Fruit fly (Drosophila melanogaster) whole organism, embryonic: ENCODE results near the gene Ada1-2.

Experiments used
- Atf3 ChIP-seq: fragments of 200-800 bp; sonication (Bioruptor generic); optimal IDR thresholded peaks from 3 replicates; lab custom pipeline; 2016; ENCODE audit warnings: missing biosample characterization, missing genetic modification characterization
- CG12155 ChIP-seq: fragments of 200-800 bp; sonication (Bioruptor generic); optimal IDR thresholded peaks from 3 replicates; lab custom pipeline; 2016; ENCODE audit warnings: missing biosample characterization, missing genetic modification characterization
- CG1233 ChIP-seq: fragments of 200-800 bp; sonication (Bioruptor generic); optimal IDR thresholded peaks from 4 replicates; lab custom pipeline; 2018; ENCODE audit warnings: missing biosample characterization, mild to moderate bottlenecking, missing genetic modification characterization
- CG14667 ChIP-seq: fragments of 200-800 bp; sonication (Bioruptor generic); IDR thresholded peaks from 2 replicates; pipeline ENCODE4 v1.3.6; 2022; ENCODE audit warnings: missing biosample characterization, missing genetic modification characterization
- CG18476 ChIP-seq: fragments of 200-800 bp; sonication (Bioruptor generic); optimal IDR thresholded peaks from 2 replicates; lab custom pipeline; 2016; ENCODE audit warnings: missing biosample characterization, mild to moderate bottlenecking, missing genetic modification characterization
- CG2678 ChIP-seq: fragments of 200-800 bp; sonication (Bioruptor generic); optimal IDR thresholded peaks from 3 replicates; lab custom pipeline; 2019; ENCODE audit warnings: missing biosample characterization, mild to moderate bottlenecking, missing genetic modification characterization, moderate library complexity
- CG32767 ChIP-seq: fragments of 200-800 bp; sonication (Bioruptor generic); IDR thresholded peaks from 2 replicates; pipeline ENCODE4 v1.3.6; 2022; ENCODE audit warnings: missing biosample characterization, missing genetic modification characterization
- CG3281 ChIP-seq: fragments of 200-800 bp; sonication (Bioruptor generic); optimal IDR thresholded peaks from 3 replicates; lab custom pipeline; 2017; ENCODE audit warnings: missing biosample characterization, mild to moderate bottlenecking, missing genetic modification characterization
- CG34224 ChIP-seq: fragments of 200-800 bp; sonication (Bioruptor generic); IDR thresholded peaks from 3 replicates; pipeline ENCODE4 v1.3.6; 2022; ENCODE audit warnings: missing biosample characterization, missing genetic modification characterization; ENCODE audit not compliant: partially characterized antibody
- CG3838 ChIP-seq: fragments of 200-800 bp; sonication (Bioruptor generic); optimal IDR thresholded peaks from 3 replicates; lab custom pipeline; 2016; ENCODE audit warnings: missing biosample characterization, missing genetic modification characterization
- CG3847 ChIP-seq: fragments of 200-800 bp; sonication (Bioruptor generic); IDR thresholded peaks from 2 replicates; pipeline ENCODE4 v1.3.6; 2022; ENCODE audit warnings: missing biosample characterization, missing genetic modification characterization
- CG5953 ChIP-seq: fragments of 200-800 bp; sonication (Bioruptor generic); IDR thresholded peaks from 2 replicates; pipeline ENCODE4 v1.3.6; 2022; ENCODE audit warnings: missing biosample characterization, missing genetic modification characterization
- CG6683 ChIP-seq: fragments of 200-800 bp; sonication (Bioruptor generic); optimal IDR thresholded peaks from 2 replicates; lab custom pipeline; 2017; ENCODE audit warnings: missing biosample characterization, mild to moderate bottlenecking, missing genetic modification characterization, missing genetic modification reagents
- CG9437 ChIP-seq: fragments of 200-800 bp; sonication (Bioruptor generic); optimal IDR thresholded peaks from 2 replicates; lab custom pipeline; 2018; ENCODE audit warnings: missing biosample characterization, mild to moderate bottlenecking, missing genetic modification characterization
- CoRest ChIP-seq: fragments of 200-800 bp; sonication (Bioruptor generic); optimal IDR thresholded peaks from 3 replicates; lab custom pipeline; 2018; ENCODE audit warnings: missing biosample characterization, mild to moderate bottlenecking, missing genetic modification characterization, moderate library complexity
- CrebB ChIP-seq: fragments of 200-800 bp; sonication (Bioruptor generic); optimal IDR thresholded peaks from 3 replicates; lab custom pipeline; 2018; ENCODE audit warnings: missing biosample characterization, mild to moderate bottlenecking, missing genetic modification characterization
- D19B ChIP-seq: fragments of 200-800 bp; sonication (Bioruptor generic); optimal IDR thresholded peaks from 2 replicates; lab custom pipeline; 2017; ENCODE audit warnings: missing biosample characterization, mild to moderate bottlenecking, missing genetic modification characterization
- E2f1 ChIP-seq: fragments of 200-800 bp; sonication (Bioruptor generic); IDR thresholded peaks from 2 replicates; pipeline ENCODE4 v1.3.6; 2022; ENCODE audit warnings: missing biosample characterization, missing genetic modification characterization
- Eip74EF ChIP-seq, 2 experiments: fragments of 200-800 bp in 1 of 2; fragments of >200 bp in 1 of 2; sonication (Bioruptor generic) in 1 of 2; optimal IDR thresholded peaks; 2 replicates each; lab custom pipeline; 2017 to 2019; ENCODE audit warnings: missing biosample characterization in 2 of 2, missing genetic modification characterization in 2 of 2, mild to moderate bottlenecking in 1 of 2, moderate library complexity in 1 of 2
- H15 ChIP-seq: fragments of 200-800 bp; sonication (Bioruptor generic); IDR thresholded peaks from 3 replicates; pipeline ENCODE4 v1.3.6; 2022; ENCODE audit warnings: missing biosample characterization, missing genetic modification characterization
- MTF-1 ChIP-seq: fragments of 200-800 bp; sonication (Bioruptor generic); optimal IDR thresholded peaks from 2 replicates; lab custom pipeline; 2018; ENCODE audit warnings: missing biosample characterization, mild to moderate bottlenecking, missing genetic modification characterization, borderline replicate concordance
- NC2β ChIP-seq: fragments of 200-800 bp; sonication (Bioruptor generic); optimal IDR thresholded peaks from 2 replicates; lab custom pipeline; 2016; ENCODE audit warnings: missing biosample characterization, missing genetic modification characterization
- NK7.1 ChIP-seq: fragments of 200-800 bp; sonication (Bioruptor generic); optimal IDR thresholded peaks from 3 replicates; lab custom pipeline; 2016; ENCODE audit warnings: missing biosample characterization, missing genetic modification characterization
- Opbp ChIP-seq: fragments of 200-800 bp; sonication (Bioruptor generic); IDR thresholded peaks from 3 replicates; pipeline ENCODE4 v1.3.6; 2022; ENCODE audit warnings: missing biosample characterization, missing genetic modification characterization; ENCODE audit not compliant: partially characterized antibody
- Side ChIP-seq: fragments of 200-800 bp; sonication (Bioruptor generic); optimal IDR thresholded peaks from 2 replicates; lab custom pipeline; 2016; ENCODE audit warnings: missing biosample characterization, missing genetic modification characterization
- Trl ChIP-seq, 3 experiments: fragments of >200 bp in 2 of 3; fragments of 200-800 bp in 1 of 3; sonication (Bioruptor generic) in 1 of 3; optimal IDR thresholded peaks; 2 replicates in 1 of 3; 3 replicates in 2 of 3; lab custom pipeline; 2016 to 2017; ENCODE audit warnings: missing biosample characterization in 1 of 3, missing genetic modification characterization in 1 of 3
- abd-A ChIP-seq: fragments of 200-800 bp; sonication (Bioruptor generic); optimal IDR thresholded peaks from 3 replicates; lab custom pipeline; 2019; ENCODE audit warnings: missing biosample characterization, mild to moderate bottlenecking, missing genetic modification characterization, moderate library complexity
- ac ChIP-seq: fragments of 200-800 bp; sonication (Bioruptor generic); optimal IDR thresholded peaks from 3 replicates; lab custom pipeline; 2017; ENCODE audit warnings: missing biosample characterization, mild to moderate bottlenecking, missing genetic modification characterization
- ash1 ChIP-seq: fragments of 200-800 bp; sonication (Bioruptor generic); optimal IDR thresholded peaks from 2 replicates; lab custom pipeline; 2018; ENCODE audit warnings: missing biosample characterization, mild to moderate bottlenecking, missing genetic modification characterization
- ato ChIP-seq: fragments of 200-800 bp; sonication (Bioruptor generic); IDR thresholded peaks from 2 replicates; pipeline ENCODE4 v1.3.6; 2022; ENCODE audit warnings: missing biosample characterization, missing genetic modification characterization; ENCODE audit not compliant: partially characterized antibody
- bab2 ChIP-seq: fragments of 200-800 bp; sonication (Bioruptor generic); optimal IDR thresholded peaks from 2 replicates; lab custom pipeline; 2016; ENCODE audit warnings: missing biosample characterization, missing genetic modification characterization
- bbx ChIP-seq: fragments of 200-800 bp; sonication (Bioruptor generic); IDR thresholded peaks from 2 replicates; pipeline ENCODE4 v1.3.6; 2022; ENCODE audit warnings: missing biosample characterization, missing genetic modification characterization; ENCODE audit not compliant: partially characterized antibody
- cg ChIP-seq: fragments of 200-800 bp; sonication (Bioruptor generic); optimal IDR thresholded peaks from 3 replicates; lab custom pipeline; 2019; ENCODE audit warnings: missing biosample characterization, mild to moderate bottlenecking, missing genetic modification characterization, moderate library complexity
- dm ChIP-seq: fragments of 200-800 bp; sonication (Bioruptor generic); optimal IDR thresholded peaks from 3 replicates; lab custom pipeline; 2016; ENCODE audit warnings: missing biosample characterization, missing genetic modification characterization
- emc ChIP-seq: fragments of 200-800 bp; sonication (Bioruptor generic); optimal IDR thresholded peaks from 2 replicates; lab custom pipeline; 2016; ENCODE audit warnings: missing biosample characterization, missing genetic modification characterization
- fd96Cb ChIP-seq: fragments of 200-800 bp; sonication (Bioruptor generic); optimal IDR thresholded peaks from 2 replicates; lab custom pipeline; 2018; ENCODE audit warnings: missing biosample characterization, mild to moderate bottlenecking, missing genetic modification characterization, moderate library complexity
- ftz-f1 ChIP-seq: fragments of 200-800 bp; sonication (Bioruptor generic); optimal IDR thresholded peaks from 2 replicates; lab custom pipeline; 2016; ENCODE audit warnings: missing biosample characterization, missing genetic modification characterization
- gem ChIP-seq: fragments of 200-800 bp; sonication (Bioruptor generic); optimal IDR thresholded peaks from 2 replicates; lab custom pipeline; 2019; ENCODE audit warnings: missing biosample characterization, mild to moderate bottlenecking, missing genetic modification characterization, moderate library complexity
- gsb ChIP-seq: fragments of 200-800 bp; sonication (Bioruptor generic); IDR thresholded peaks from 2 replicates; pipeline ENCODE4 v1.3.6; 2022; ENCODE audit warnings: missing biosample characterization, missing genetic modification characterization
- hth ChIP-seq: fragments of >200 bp; optimal IDR thresholded peaks from 2 replicates; lab custom pipeline; 2017; ENCODE audit warnings: inconsistent platforms
- nom ChIP-seq: fragments of 200-800 bp; sonication (Bioruptor generic); optimal IDR thresholded peaks from 2 replicates; lab custom pipeline; 2017; ENCODE audit warnings: missing biosample characterization, missing genetic modification characterization, mild to moderate bottlenecking, moderate library complexity, missing genetic modification reagents
- pnt ChIP-seq: fragments of 200-800 bp; sonication (Bioruptor generic); optimal IDR thresholded peaks from 3 replicates; lab custom pipeline; 2016; ENCODE audit warnings: missing biosample characterization, missing genetic modification characterization
- repo ChIP-seq: fragments of 200-800 bp; sonication (Bioruptor generic); optimal IDR thresholded peaks from 2 replicates; lab custom pipeline; 2016; ENCODE audit warnings: missing biosample characterization, missing genetic modification characterization
- rib ChIP-seq: fragments of 200-800 bp; sonication (Bioruptor generic); IDR thresholded peaks from 2 replicates; pipeline ENCODE4 v1.3.6; 2022; ENCODE audit warnings: missing biosample characterization, missing genetic modification characterization
- salm ChIP-seq: fragments of 200-800 bp; sonication (Bioruptor generic); optimal IDR thresholded peaks from 2 replicates; lab custom pipeline; 2018; ENCODE audit warnings: missing biosample characterization, mild to moderate bottlenecking, missing genetic modification characterization
- sens ChIP-seq: fragments of 200-800 bp; sonication (Bioruptor generic); peaks from one replicate; lab custom pipeline; 2016; ENCODE audit warnings: missing biosample characterization, missing genetic modification characterization
- seq ChIP-seq: fragments of 200-800 bp; sonication (Bioruptor generic); IDR thresholded peaks from 2 replicates; pipeline ENCODE4 v1.3.6; 2022; ENCODE audit warnings: missing biosample characterization, missing genetic modification characterization
- trem ChIP-seq: fragments of 200-800 bp; optimal IDR thresholded peaks from 3 replicates; lab custom pipeline; 2019; ENCODE audit warnings: missing biosample characterization, mild to moderate bottlenecking, missing genetic modification characterization, moderate library complexity
- tup ChIP-seq: fragments of 200-800 bp; sonication (Bioruptor generic); optimal IDR thresholded peaks from 2 replicates; lab custom pipeline; 2016; ENCODE audit warnings: missing biosample characterization, mild to moderate bottlenecking, missing genetic modification characterization, moderate library complexity
- usp ChIP-seq: fragments of >200 bp; optimal IDR thresholded peaks from 2 replicates; lab custom pipeline; 2017; ENCODE audit warnings: missing biosample characterization, missing genetic modification characterization
- wdn ChIP-seq: fragments of 200-800 bp; sonication (Bioruptor generic); IDR thresholded peaks from 2 replicates; pipeline ENCODE4 v1.3.6; 2022; ENCODE audit warnings: missing biosample characterization, missing genetic modification characterization

Gene Ada1-2

dm6 chr2L:12038177-12038581, 45.5 kb downstream of the Ada1-2 start, which contains the start of gene Tom70 (continued):
- TF ChIP-seq CG1233 (GFP tag; lab: Kevin White, UChicago), result no peak
- no peak for TF ChIP-seq CoRest
- 0 out of 2 replicates have a peak, but pooled peaks have one; percentile 21 for TF ChIP-seq ato
- no peak for TF ChIP-seq emc (GFP tag; lab: Kevin White, UChicago)
- TF ChIP-seq wdn (GFP tag; lab: Robert Waterston, UW), result no peak
- TF ChIP-seq CG34224 (GFP tag; lab: Robert Waterston, UW), result peak; percentile 67
- no peak for TF ChIP-seq CrebB (tag; lab: Kevin White, UChicago)
- no peak for TF ChIP-seq sens (GFP tag; lab: Kevin White, UChicago)
- TF ChIP-seq Side (GFP tag; lab: Kevin White, UChicago), result no peak
- no peak for TF ChIP-seq ash1 (GFP tag; lab: Kevin White, UChicago)
- TF ChIP-seq NK7.1 (GFP tag; lab: Kevin White, UChicago), result no peak
- TF ChIP-seq pnt, result no peak
- TF ChIP-seq seq (GFP tag; lab: Robert Waterston, UW), result no peak
- no peak for TF ChIP-seq fd96Cb
- TF ChIP-seq MTF-1 (GFP tag; lab: Kevin White, UChicago), result no peak
- no peak for TF ChIP-seq CG3838
- no peak for TF ChIP-seq CG5953
- no peak for TF ChIP-seq CG9437 (GFP tag; lab: Kevin White, UChicago)
- no peak for TF ChIP-seq CG32767
- no peak for TF ChIP-seq ac (GFP tag; lab: Kevin White, UChicago)
- no peak for TF ChIP-seq D19B (GFP tag; lab: Kevin White, UChicago)
- peak; percentile 38 for TF ChIP-seq trem (tag; lab: Kevin White, UChicago)
- no peak for TF ChIP-seq E2f1
- no peak for TF ChIP-seq Eip74EF (GFP tag; optimal IDR thresholded peaks at IDR 0.05; lab: Kevin White, UChicago)
- no peak for TF ChIP-seq CG2678 (tag; lab: Kevin White, UChicago)
- TF ChIP-seq CG12155, result no peak
- 0 out of 3 replicates have a peak, but pooled peaks have one; percentile 30 for TF ChIP-seq Opbp
- no peak for TF ChIP-seq hth (lab: Kevin White, UChicago)
- TF ChIP-seq ftz-f1 (GFP tag; lab: Kevin White, UChicago), result no peak
- TF ChIP-seq NC2β (GFP tag; lab: Kevin White, UChicago), result no peak
- peak; percentile 56 for TF ChIP-seq dm (GFP tag; lab: Kevin White, UChicago)
- no peak for TF ChIP-seq rib (GFP tag; lab: Robert Waterston, UW)
- TF ChIP-seq cg (GFP tag; lab: Kevin White, UChicago), result no peak
- no peak for TF ChIP-seq repo (GFP tag; lab: Kevin White, UChicago)
- no peak for TF ChIP-seq Trl (optimal IDR thresholded peaks at IDR 0.05; lab: Kevin White, UChicago)
- TF ChIP-seq Trl (GFP tag; optimal IDR thresholded peaks at IDR 0.05; lab: Kevin White, UChicago), result no peak
- no peak for TF ChIP-seq nom (GFP tag; lab: Kevin White, UChicago)
- no peak for TF ChIP-seq CG6683 (GFP tag; lab: Kevin White, UChicago)
- no peak for TF ChIP-seq Atf3 (GFP tag; lab: Kevin White, UChicago)
- no peak for TF ChIP-seq CG3281 (GFP tag; lab: Kevin White, UChicago)
- TF ChIP-seq CG14667 (GFP tag; lab: Robert Waterston, UW), result no peak
- TF ChIP-seq CG18476 (GFP tag; lab: Kevin White, UChicago), result no peak
- TF ChIP-seq usp (GFP tag; lab: Kevin White, UChicago), result no peak
- no peak for TF ChIP-seq CG3847
- TF ChIP-seq bab2 (GFP tag; lab: Kevin White, UChicago), result no peak
- TF ChIP-seq tup (GFP tag; lab: Kevin White, UChicago), result no peak
- TF ChIP-seq gem (tag; lab: Kevin White, UChicago), result no peak
- no peak for TF ChIP-seq salm
- no peak for TF ChIP-seq H15 (GFP tag; lab: Robert Waterston, UW)
- TF ChIP-seq abd-A (tag; lab: Kevin White, UChicago), result no peak
- TF ChIP-seq bbx, result peak; percentile 68
- TF ChIP-seq gsb (GFP tag; lab: Robert Waterston, UW), result no peak
